Worm (Caenorhabditis elegans): ENCODE measurements around the gene mccc-1.
A peak's percentile ranks its signal among the peaks of the same experiment; 100 is the strongest.

Gene mccc-1

ce11 chrIV:9915128-9915527 is 30.8 kb downstream of the mccc-1 start:
- TF ChIP-seq ctbp-1 (GFP tag; IDR thresholded peaks at IDR 0.05) (no peak), cey-2 (tag; optimal IDR thresholded peaks at IDR 0.05; ENCODE audit: borderline replicate concordance, insufficient read depth) (no peak), unc-62 (GFP tag; optimal IDR thresholded peaks at IDR 0.05 in 1 of 2) (peak in 1 of 2 experiments; percentile 46), unc-62 (tag; optimal IDR thresholded peaks at IDR 0.05) (no peak), nhr-77 (tag; optimal IDR thresholded peaks at IDR 0.05) (no peak), ztf-11 (tag; optimal IDR thresholded peaks at IDR 0.05) (no peak), dve-1 (tag; optimal IDR thresholded peaks at IDR 0.05; ENCODE audit: insufficient read depth) (no peak), hlh-11 (tag; optimal IDR thresholded peaks at IDR 0.05) (peak; percentile 18), tag-97 (GFP tag; IDR thresholded peaks at IDR 0.05) (no peak), ceh-44 (GFP tag; IDR thresholded peaks at IDR 0.05) (no peak), ceh-20 (GFP tag; IDR thresholded peaks at IDR 0.05) (no peak), set-16 (GFP tag; IDR thresholded peaks at IDR 0.05) (peak; percentile 66; the same call in 1 of the 2 replicates), Y75B8A.6 (GFP tag; IDR thresholded peaks at IDR 0.05) (no peak), zag-1 (tag; optimal IDR thresholded peaks at IDR 0.05) (no peak), R02D3.7 (tag; optimal IDR thresholded peaks at IDR 0.05) (no peak), mxl-2 (GFP tag; conservative IDR thresholded peaks at IDR 0.05) (no peak), jun-1 (tag; optimal IDR thresholded peaks at IDR 0.05) (no peak), ces-1 (GFP tag; optimal IDR thresholded peaks at IDR 0.05) (no peak), aha-1 (tag) (peak; percentile 40), lin-29 (GFP tag; IDR thresholded peaks at IDR 0.05) (no peak), nhr-10 (tag; optimal IDR thresholded peaks at IDR 0.05) (no peak), daf-19 (GFP tag; conservative IDR thresholded peaks at IDR 0.05) (no peak), egl-43 (GFP tag; IDR thresholded peaks at IDR 0.05) (0 out of 2 replicates have a peak, but pooled peaks have one; percentile 10)

- TF ChIP-seq ctbp-1 (GFP tag; IDR thresholded peaks at IDR 0.05) (no peak), Y105C5A.15 (GFP tag; IDR thresholded peaks at IDR 0.05) (no peak), egl-27 (tag; optimal IDR thresholded peaks at IDR 0.05) (no peak), fkh-10 (GFP tag; optimal IDR thresholded peaks at IDR 0.05) (no peak), hif-1 (tag; optimal IDR thresholded peaks at IDR 0.05) (no peak), zip-2 (tag; optimal IDR thresholded peaks at IDR 0.05) (no peak), lin-29 (GFP tag; IDR thresholded peaks at IDR 0.05) (no peak), vab-7 (GFP tag; IDR thresholded peaks at IDR 0.05) (no peak), F10B5.3 (tag; optimal IDR thresholded peaks at IDR 0.05) (no peak), rbr-2 (tag; optimal IDR thresholded peaks at IDR 0.05) (no peak), ceh-20 (GFP tag; IDR thresholded peaks at IDR 0.05) (no peak)
Observed at ce11 chrIV:9916224-9916623, 31.9 kb downstream of the mccc-1 start, which contains the start of gene bed-3. Gene bed-3, plus strand, starts transcription at chrIV:9916524.

ce11 chrIV:9918021-9918420 is 33.7 kb downstream of the mccc-1 start:
- TF ChIP-seq daf-8 (GFP tag; IDR thresholded peaks at IDR 0.05) (no peak), mdt-29 (GFP tag; IDR thresholded peaks at IDR 0.05) (no peak), mdl-1 (tag; optimal IDR thresholded peaks at IDR 0.05) (peak in 1 of 2 experiments; percentile 7), nhr-28 (tag; optimal IDR thresholded peaks at IDR 0.05) (peak; percentile 1), vab-7 (GFP tag; IDR thresholded peaks at IDR 0.05) (no peak), mxl-3 (GFP tag; optimal IDR thresholded peaks at IDR 0.05) (peak; percentile 46), unc-130 (GFP tag; optimal IDR thresholded peaks at IDR 0.05) (no peak), hlh-11 (tag; optimal IDR thresholded peaks at IDR 0.05) (peak; percentile 37)

- TF ChIP-seq hlh-30 (tag; optimal IDR thresholded peaks at IDR 0.05; ENCODE audit: insufficient read depth) (no peak), aha-1 (tag) (peak; percentile 94), unc-62 (GFP tag; optimal IDR thresholded peaks at IDR 0.05 in 1 of 2) (peak in 1 of 2 experiments; percentile 82), unc-62 (tag; optimal IDR thresholded peaks at IDR 0.05) (no peak)
Observed at ce11 chrIV:9920426-9920825, 36.1 kb downstream of the mccc-1 start.

Measured in whole organism, L4 larva.